Worm (Caenorhabditis elegans): ENCODE results near the gene F57B9.3.

DNA sequence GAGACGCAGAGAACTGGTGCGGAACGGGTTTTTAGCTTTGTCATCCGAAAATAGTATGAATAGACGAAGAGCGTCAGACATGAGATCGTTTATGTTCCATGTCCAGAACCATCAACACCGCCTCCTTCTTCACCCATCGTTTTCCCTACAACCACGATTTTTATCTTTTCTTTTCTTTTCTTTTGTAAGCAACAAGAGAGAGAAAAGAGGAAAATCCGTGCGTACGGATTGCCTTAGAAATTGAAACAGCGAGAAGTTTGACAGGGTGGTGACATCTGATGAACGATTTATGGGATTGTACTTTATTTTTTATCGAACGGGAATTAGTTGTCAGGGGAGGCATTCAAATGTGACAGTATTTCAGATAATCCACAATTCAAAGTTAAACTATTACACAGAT, 6.1 kb downstream of the F57B9.3 start, which contains the start of gene abu-13:
- TF ChIP-seq ama-1 (optimal IDR thresholded peaks at IDR 0.05) = no peak
- no peak for TF ChIP-seq dpl-1 (GFP tag; optimal IDR thresholded peaks at IDR 0.05)
- no peak for TF ChIP-seq daf-8 (GFP tag; IDR thresholded peaks at IDR 0.05)
- no peak for TF ChIP-seq lin-13 (GFP tag; optimal IDR thresholded peaks at IDR 0.05)
- no peak for TF ChIP-seq dve-1 (tag; optimal IDR thresholded peaks at IDR 0.05; ENCODE audit: insufficient read depth)
- no peak for TF ChIP-seq unc-62 (GFP tag; optimal IDR thresholded peaks at IDR 0.05 in 1 of 2)
- no peak for TF ChIP-seq unc-62 (tag; optimal IDR thresholded peaks at IDR 0.05)
- TF ChIP-seq ceh-82 (tag; optimal IDR thresholded peaks at IDR 0.05) = no peak
- no peak for TF ChIP-seq mdt-29 (GFP tag; IDR thresholded peaks at IDR 0.05)
- no peak for TF ChIP-seq pqm-1 (tag; optimal IDR thresholded peaks at IDR 0.05)
- no peak for TF ChIP-seq spr-1 (tag; optimal IDR thresholded peaks at IDR 0.05)
- no peak for TF ChIP-seq R02D3.7 (tag; optimal IDR thresholded peaks at IDR 0.05)
- TF ChIP-seq nhr-10 (tag; optimal IDR thresholded peaks at IDR 0.05) = no peak
